Fruit fly (Drosophila melanogaster) Kc167 (cell line): Measurements from ENCODE around the gene CG43448.

Experiments used
- Myc ChIP-seq: fragments of >200 bp; optimal IDR thresholded peaks from 2 replicates; lab custom pipeline; 2017; ENCODE audit warnings: missing external identifiers
- Sin3A ChIP-seq: fragments of >200 bp; optimal IDR thresholded peaks from 2 replicates; lab custom pipeline; 2018; ENCODE audit warnings: missing external identifiers
- h ChIP-seq: fragments of >200 bp; optimal IDR thresholded peaks from 3 replicates; lab custom pipeline; 2018; ENCODE audit warnings: missing external identifiers
- insv ChIP-seq: fragments of >200 bp; optimal IDR thresholded peaks from 3 replicates; lab custom pipeline; 2018; ENCODE audit warnings: missing external identifiers
- psq ChIP-seq: fragments of >200 bp; optimal IDR thresholded peaks from 2 replicates; lab custom pipeline; 2017; ENCODE audit warnings: missing external identifiers
- ttk ChIP-seq: sonication (Bioruptor generic); optimal IDR thresholded peaks from 2 replicates; lab custom pipeline; 2017; ENCODE audit warnings: missing external identifiers

Gene CG43448

dm6 chr3R:30209648-30210047 lies 27.9 kb downstream of the CG43448 start, which contains the start of gene Anp:
Anp (plus strand) TSS chr3R:30209948.
- TF ChIP-seq Myc (lab: Kevin White, UChicago), result no peak
- TF ChIP-seq h (lab: Kevin White, UChicago), result no peak
- no peak for TF ChIP-seq psq (lab: Kevin White, UChicago)
- no peak for TF ChIP-seq insv (lab: Kevin White, UChicago)
- TF ChIP-seq Sin3A (lab: Kevin White, UChicago), result no peak
- TF ChIP-seq ttk (lab: Kevin White, UChicago), result no peak

- TF ChIP-seq psq (lab: Kevin White, UChicago), result no peak
- TF ChIP-seq insv (lab: Kevin White, UChicago), result no peak
- no peak for TF ChIP-seq ttk (lab: Kevin White, UChicago)
- TF ChIP-seq h (lab: Kevin White, UChicago), result no peak
- TF ChIP-seq Myc (lab: Kevin White, UChicago), result no peak
- no peak for TF ChIP-seq Sin3A (lab: Kevin White, UChicago)
Measured at dm6 chr3R:30208766-30209484, 28.6 kb downstream of the CG43448 start, which contains the start of gene RpS7. RpS7 (minus strand) TSS chr3R:30209020.

dm6 chr3R:30208011-30208410 lies 29.5 kb downstream of the CG43448 start:
- TF ChIP-seq Sin3A (lab: Kevin White, UChicago) (no peak), Myc (lab: Kevin White, UChicago) (no peak), h (lab: Kevin White, UChicago) (no peak), insv (lab: Kevin White, UChicago) (no peak), ttk (lab: Kevin White, UChicago) (no peak), psq (lab: Kevin White, UChicago) (no peak)

dm6 chr3R:30205946-30206345 lies 31.6 kb downstream of the CG43448 start:
- no peak for TF ChIP-seq ttk (lab: Kevin White, UChicago)
- no peak for TF ChIP-seq psq (lab: Kevin White, UChicago)
- TF ChIP-seq Myc (lab: Kevin White, UChicago), result no peak
- TF ChIP-seq insv (lab: Kevin White, UChicago), result no peak
- no peak for TF ChIP-seq Sin3A (lab: Kevin White, UChicago)
- no peak for TF ChIP-seq h (lab: Kevin White, UChicago)

- TF ChIP-seq psq (lab: Kevin White, UChicago) (no peak), Sin3A (lab: Kevin White, UChicago) (no peak), ttk (lab: Kevin White, UChicago) (no peak), Myc (lab: Kevin White, UChicago) (no peak), h (lab: Kevin White, UChicago) (no peak), insv (lab: Kevin White, UChicago) (no peak)
Measured at dm6 chr3R:30204004-30204603, 33.4 kb downstream of the CG43448 start.

- TF ChIP-seq Sin3A (lab: Kevin White, UChicago) (no peak), h (lab: Kevin White, UChicago) (no peak), insv (lab: Kevin White, UChicago) (no peak), psq (lab: Kevin White, UChicago) (no peak), ttk (lab: Kevin White, UChicago) (no peak), Myc (lab: Kevin White, UChicago) (no peak)
Measured at dm6 chr3R:30203104-30203986, 34.2 kb downstream of the CG43448 start.

- TF ChIP-seq psq (lab: Kevin White, UChicago), result no peak
Measured at dm6 chr3R:30202898-30203103, 34.7 kb downstream of the CG43448 start, which contains the start of gene CG9743. CG9743 (minus strand) TSS chr3R:30202998.

- TF ChIP-seq Sin3A (lab: Kevin White, UChicago) (no peak), h (lab: Kevin White, UChicago) (no peak), ttk (lab: Kevin White, UChicago) (no peak), insv (lab: Kevin White, UChicago) (no peak), Myc (lab: Kevin White, UChicago) (no peak), psq (lab: Kevin White, UChicago) (no peak)
Measured at dm6 chr3R:30201064-30201463, 36.5 kb downstream of the CG43448 start.

- no peak for TF ChIP-seq ttk (lab: Kevin White, UChicago)
- TF ChIP-seq Myc (lab: Kevin White, UChicago), result no peak
- no peak for TF ChIP-seq h (lab: Kevin White, UChicago)
- no peak for TF ChIP-seq psq (lab: Kevin White, UChicago)
- no peak for TF ChIP-seq insv (lab: Kevin White, UChicago)
- TF ChIP-seq Sin3A (lab: Kevin White, UChicago), result no peak
Measured at dm6 chr3R:30200091-30200698, 37.3 kb downstream of the CG43448 start.

dm6 chr3R:30198793-30199192 lies 38.7 kb downstream of the CG43448 start:
- no peak for TF ChIP-seq Sin3A (lab: Kevin White, UChicago)
- no peak for TF ChIP-seq insv (lab: Kevin White, UChicago)
- TF ChIP-seq Myc (lab: Kevin White, UChicago), result no peak
- TF ChIP-seq h (lab: Kevin White, UChicago), result no peak
- TF ChIP-seq ttk (lab: Kevin White, UChicago), result no peak
- TF ChIP-seq psq (lab: Kevin White, UChicago), result no peak
